Worm (Caenorhabditis elegans) whole organism, midembryonic: ENCODE data around the gene btbd-10.
"Not testable (repeated sequence)": the region's sequence is repeated elsewhere in the genome, so short reads cannot be mapped to it uniquely, and the experiment has no call there.

Experiments
- T22C8.4 ChIP-seq: fragments of 200-800 bp; sonication (Bioruptor generic); IDR thresholded peaks from 2 replicates; pipeline ENCODE4 v1.3.6; 2022; ENCODE audit warnings: missing genetic modification characterization, missing compliant biosample characterization
- cog-1 ChIP-seq: sonication (generic microtip); optimal IDR thresholded peaks from 2 replicates; lab custom pipeline; 2016; ENCODE audit warnings: missing genetic modification characterization, missing compliant biosample characterization
- flt-1 ChIP-seq: fragments of 200-800 bp; sonication (Bioruptor generic); IDR thresholded peaks from 2 replicates; pipeline ENCODE4 v1.3.6; 2022; ENCODE audit warnings: missing genetic modification characterization, missing compliant biosample characterization
- klf-2 ChIP-seq: fragments of 200-800 bp; sonication (Bioruptor generic); conservative IDR thresholded peaks from 2 replicates; pipeline ENCODE4 v1.3.6; 2022; ENCODE audit warnings: missing genetic modification reagents, missing genetic modification characterization, missing compliant biosample characterization
- med-1 ChIP-seq: sonication (generic microtip); optimal IDR thresholded peaks from 2 replicates; lab custom pipeline; 2017; ENCODE audit warnings: missing genetic modification characterization, mild to moderate bottlenecking, missing compliant biosample characterization, antibody characterized with exemption, missing genetic modification reagents; ENCODE audit not compliant: insufficient read depth
- ref-1 ChIP-seq: fragments of 200-800 bp; sonication (Bioruptor generic); conservative IDR thresholded peaks from 2 replicates; pipeline ENCODE4 v1.3.6; 2022; ENCODE audit warnings: missing genetic modification reagents, missing genetic modification characterization, missing compliant biosample characterization
- tab-1 ChIP-seq: fragments of 200-800 bp; sonication (Bioruptor generic); IDR thresholded peaks from 2 replicates; pipeline ENCODE4 v1.3.6; 2022; ENCODE audit warnings: missing genetic modification characterization, missing compliant biosample characterization
- ztf-23 ChIP-seq: fragments of 200-800 bp; sonication (Bioruptor generic); IDR thresholded peaks from 2 replicates; pipeline ENCODE4 v1.3.6; 2022; ENCODE audit warnings: missing genetic modification reagents, missing genetic modification characterization, missing compliant biosample characterization
- ztf-29 ChIP-seq: fragments of 200-800 bp; sonication (Bioruptor generic); IDR thresholded peaks from 2 replicates; pipeline ENCODE4 v1.3.6; 2022; ENCODE audit warnings: missing genetic modification reagents, missing genetic modification characterization, missing compliant biosample characterization

The btbd-10 gene

ce11 chrII:4902035-4902434, 2.8 kb upstream of the btbd-10 start, which contains the start of gene R05F9.9:
Gene R05F9.9, minus strand, starts transcription at chrII:4902100.
- TF ChIP-seq T22C8.4 (GFP tag; lab: Robert Waterston, UW), result peak; percentile 80
- TF ChIP-seq tab-1 (GFP tag; lab: Robert Waterston, UW), result no peak

- TF ChIP-seq klf-2; ztf-29 (GFP tag; lab: Robert Waterston, UW); tab-1 (GFP tag; lab: Robert Waterston, UW): not testable (repeated sequence)
These were observed 1.1 kb upstream of the btbd-10 start, which contains the start of gene sgt-1 for ce11 chrII:4903696-4904095. Gene sgt-1, minus strand, starts transcription at chrII:4903796.

ce11 chrII:4904277-4904676, 531 bp upstream of the btbd-10 start:
- TF ChIP-seq ztf-29 (GFP tag; lab: Robert Waterston, UW) (peak; percentile 57; the same call in 1 of the 2 replicates), flt-1 (GFP tag; lab: Robert Waterston, UW) (0 out of 2 replicates have a peak, but pooled peaks have one; percentile 7), klf-2 (no peak)

- no peak for TF ChIP-seq med-1 (GFP tag; lab: Kevin White, UChicago)
- no peak for TF ChIP-seq T22C8.4 (GFP tag; lab: Robert Waterston, UW)
- no peak for TF ChIP-seq cog-1 (tag; lab: Kevin White, UChicago)
- TF ChIP-seq klf-2, result no peak
- no peak for TF ChIP-seq ref-1 (GFP tag; lab: Robert Waterston, UW)
- no peak for TF ChIP-seq ztf-23 (GFP tag; lab: Robert Waterston, UW)
- TF ChIP-seq tab-1 (GFP tag; lab: Robert Waterston, UW), result no peak
- TF ChIP-seq flt-1 (GFP tag; lab: Robert Waterston, UW), result no peak
- no peak for TF ChIP-seq ztf-29 (GFP tag; lab: Robert Waterston, UW)
These were observed 523 bp downstream of the btbd-10 start for ce11 chrII:4905331-4905730.

- TF ChIP-seq flt-1 (GFP tag; lab: Robert Waterston, UW) (no peak), tab-1 (GFP tag; lab: Robert Waterston, UW) (no peak), ref-1 (GFP tag; lab: Robert Waterston, UW) (no peak), ztf-23 (GFP tag; lab: Robert Waterston, UW) (no peak), cog-1 (tag; lab: Kevin White, UChicago) (no peak), klf-2 (no peak), med-1 (GFP tag; lab: Kevin White, UChicago) (no peak), ztf-29 (GFP tag; lab: Robert Waterston, UW) (no peak), T22C8.4 (GFP tag; lab: Robert Waterston, UW) (no peak)
These were observed 1.1 kb downstream of the btbd-10 start for ce11 chrII:4905883-4906282.

- TF ChIP-seq med-1 (GFP tag; lab: Kevin White, UChicago), result no peak
- no peak for TF ChIP-seq tab-1 (GFP tag; lab: Robert Waterston, UW)
- no peak for TF ChIP-seq klf-2
- no peak for TF ChIP-seq ref-1 (GFP tag; lab: Robert Waterston, UW)
- TF ChIP-seq T22C8.4 (GFP tag; lab: Robert Waterston, UW), result no peak
These were observed 3.4 kb downstream of the btbd-10 start for ce11 chrII:4908160-4908559.

ce11 chrII:4914214-4914613, 9.4 kb downstream of the btbd-10 start, which contains the start of gene R05F9.11:
Gene R05F9.11, minus strand, starts transcription at chrII:4914218.
- TF ChIP-seq ztf-29 (GFP tag; lab: Robert Waterston, UW), result no peak
- TF ChIP-seq ztf-23 (GFP tag; lab: Robert Waterston, UW), result no peak
- no peak for TF ChIP-seq klf-2
- no peak for TF ChIP-seq tab-1 (GFP tag; lab: Robert Waterston, UW)
- TF ChIP-seq cog-1 (tag; lab: Kevin White, UChicago), result no peak

- TF ChIP-seq flt-1 (GFP tag; lab: Robert Waterston, UW), result no peak
- no peak for TF ChIP-seq ztf-29 (GFP tag; lab: Robert Waterston, UW)
- TF ChIP-seq ztf-23 (GFP tag; lab: Robert Waterston, UW), result no peak
- no peak for TF ChIP-seq med-1 (GFP tag; lab: Kevin White, UChicago)
- TF ChIP-seq ref-1 (GFP tag; lab: Robert Waterston, UW), result no peak
- TF ChIP-seq klf-2, result no peak
- no peak for TF ChIP-seq cog-1 (tag; lab: Kevin White, UChicago)
- no peak for TF ChIP-seq T22C8.4 (GFP tag; lab: Robert Waterston, UW)
- no peak for TF ChIP-seq tab-1 (GFP tag; lab: Robert Waterston, UW)
These were observed 10.8 kb downstream of the btbd-10 start for ce11 chrII:4915572-4915971.

ce11 chrII:4916462-4916861, 11.7 kb downstream of the btbd-10 start, which contains the start of gene msp-31:
Gene msp-31, minus strand, starts transcription at chrII:4916562.
- not testable (repeated sequence) for TF ChIP-seq flt-1 (GFP tag; lab: Robert Waterston, UW); klf-2; tab-1 (GFP tag; lab: Robert Waterston, UW)

- TF ChIP-seq klf-2 (no peak), ztf-29 (GFP tag; lab: Robert Waterston, UW) (no peak)
These were observed 13.8 kb downstream of the btbd-10 start for ce11 chrII:4918501-4919021.

ce11 chrII:4920608-4921007, 15.8 kb downstream of the btbd-10 start:
- TF ChIP-seq cog-1 (tag; lab: Kevin White, UChicago), result no peak
- no peak for TF ChIP-seq ztf-23 (GFP tag; lab: Robert Waterston, UW)
- TF ChIP-seq ztf-29 (GFP tag; lab: Robert Waterston, UW), result no peak
- no peak for TF ChIP-seq tab-1 (GFP tag; lab: Robert Waterston, UW)
- TF ChIP-seq klf-2, result no peak
- no peak for TF ChIP-seq flt-1 (GFP tag; lab: Robert Waterston, UW)
- no peak for TF ChIP-seq ref-1 (GFP tag; lab: Robert Waterston, UW)
- no peak for TF ChIP-seq med-1 (GFP tag; lab: Kevin White, UChicago)
- TF ChIP-seq T22C8.4 (GFP tag; lab: Robert Waterston, UW), result no peak
